Worm (Caenorhabditis elegans): ENCODE measurements around the gene czw-1.

- TF ChIP-seq bed-3 (GFP tag; optimal IDR thresholded peaks at IDR 0.05) (no peak), mab-5 (tag; optimal IDR thresholded peaks at IDR 0.05) (no peak), lsy-2 (tag; optimal IDR thresholded peaks at IDR 0.05) (no peak), mls-2 (tag; optimal IDR thresholded peaks at IDR 0.05) (no peak), pha-4 (tag; optimal IDR thresholded peaks at IDR 0.05) (no peak), unc-62 (GFP tag; optimal IDR thresholded peaks at IDR 0.05) (no peak), nhr-28 (tag; optimal IDR thresholded peaks at IDR 0.05) (no peak), nhr-12 (tag; optimal IDR thresholded peaks at IDR 0.05) (no peak), lin-13 (tag; optimal IDR thresholded peaks at IDR 0.05) (no peak)
Measured at ce11 chrIV:7897443-7897842, 49.2 kb downstream of the czw-1 start, which contains the start of gene ilys-4.
